Fruit fly (Drosophila melanogaster): Measurements from ENCODE around the gene CG4210.

DNA sequence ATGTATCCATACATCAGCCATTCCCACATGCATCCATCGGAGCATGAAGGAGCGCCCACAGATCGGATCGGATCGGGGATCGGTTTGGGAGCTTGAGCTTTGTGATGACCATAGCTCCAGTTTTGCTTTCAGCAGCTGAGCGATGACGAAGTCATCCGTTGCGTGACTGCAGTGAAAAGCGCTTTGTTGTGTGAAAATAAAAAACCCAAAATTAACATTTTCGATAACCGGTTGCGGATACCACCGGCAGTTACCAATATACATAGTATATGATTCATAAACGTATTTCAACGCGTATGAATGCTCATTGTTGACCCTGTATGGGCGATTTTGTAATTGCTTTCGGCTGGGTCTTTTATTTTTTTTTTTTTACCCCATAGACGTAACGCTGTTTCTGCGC, 8.6 kb upstream of the CG4210 start:
- peak; percentile 77 for TF ChIP-seq Blimp-1 (GFP tag; optimal IDR thresholded peaks at IDR 0.05)
- no peak for TF ChIP-seq OdsH (GFP tag; optimal IDR thresholded peaks at IDR 0.05)
- TF ChIP-seq CG6854 (GFP tag; optimal IDR thresholded peaks at IDR 0.05) = peak; percentile 42
- no peak for TF ChIP-seq CG9139 (GFP tag; optimal IDR thresholded peaks at IDR 0.05)
- TF ChIP-seq Hr4 (GFP tag; optimal IDR thresholded peaks at IDR 0.05) = no peak
- TF ChIP-seq topi (GFP tag; optimal IDR thresholded peaks at IDR 0.05) = no peak
- no peak for TF ChIP-seq Gug (GFP tag; IDR thresholded peaks at IDR 0.05)
- TF ChIP-seq Lpt (GFP tag; optimal IDR thresholded peaks at IDR 0.05) = no peak
- no peak for TF ChIP-seq Eip93F (GFP tag; optimal IDR thresholded peaks at IDR 0.05)
- TF ChIP-seq CG1621 (tag; optimal IDR thresholded peaks at IDR 0.05) = no peak

All from whole organism, prepupa.